Fruit fly (Drosophila melanogaster) whole organism, pupa: ENCODE measurements around the gene CG14718.

Experiments
- CG10348 ChIP-seq: fragments of 200-800 bp; sonication (Bioruptor generic); IDR thresholded peaks from 2 replicates; pipeline ENCODE4 v1.3.6; 2022; ENCODE audit warnings: missing biosample characterization, missing genetic modification characterization
- CG14655 ChIP-seq: fragments of 200-800 bp; sonication (Bioruptor generic); optimal IDR thresholded peaks from 3 replicates; lab custom pipeline; 2017; ENCODE audit warnings: mild to moderate bottlenecking, missing biosample characterization, missing genetic modification reagents, missing genetic modification characterization
- CG15710 ChIP-seq: fragments of 200-800 bp; sonication (Bioruptor generic); optimal IDR thresholded peaks from 2 replicates; lab custom pipeline; 2018; ENCODE audit warnings: missing biosample characterization, mild to moderate bottlenecking, missing genetic modification characterization, moderate library complexity
- CG32121 ChIP-seq: fragments of 200-800 bp; sonication (Bioruptor generic); IDR thresholded peaks from 2 replicates; pipeline ENCODE4 v1.3.6; 2022; ENCODE audit warnings: missing biosample characterization, missing genetic modification characterization
- CG4496 ChIP-seq: fragments of 200-800 bp; sonication (Bioruptor generic); IDR thresholded peaks from 3 replicates; pipeline ENCODE4 v1.3.6; 2022; ENCODE audit warnings: missing biosample characterization, missing genetic modification characterization
- CG8301 ChIP-seq: fragments of 200-800 bp; sonication (Bioruptor generic); optimal IDR thresholded peaks from 2 replicates; lab custom pipeline; 2018; ENCODE audit warnings: missing biosample characterization, mild to moderate bottlenecking, missing genetic modification characterization
- CG9948 ChIP-seq: fragments of 200-800 bp; sonication (Bioruptor generic); optimal IDR thresholded peaks from 2 replicates; lab custom pipeline; 2018; ENCODE audit warnings: missing biosample characterization, mild to moderate bottlenecking, missing genetic modification characterization, moderate library complexity
- D1 ChIP-seq: fragments of 200-800 bp; sonication (Bioruptor generic); optimal IDR thresholded peaks from 2 replicates; lab custom pipeline; 2018; ENCODE audit warnings: missing biosample characterization, mild to moderate bottlenecking, missing genetic modification characterization, moderate library complexity
- EcR ChIP-seq: fragments of 200-800 bp; sonication (Bioruptor generic); optimal IDR thresholded peaks from 3 replicates; lab custom pipeline; 2019; ENCODE audit warnings: missing biosample characterization, missing genetic modification characterization, mild to moderate bottlenecking, moderate library complexity, missing genetic modification reagents
- Pif1A ChIP-seq: fragments of 200-800 bp; sonication (Bioruptor generic); optimal IDR thresholded peaks from 3 replicates; lab custom pipeline; 2016; ENCODE audit warnings: missing biosample characterization, missing genetic modification characterization
- Snoo ChIP-seq: fragments of 200-800 bp; sonication (Bioruptor generic); optimal IDR thresholded peaks from 3 replicates; lab custom pipeline; 2017; ENCODE audit warnings: missing biosample characterization, mild to moderate bottlenecking, missing genetic modification characterization, inconsistent platforms
- fd96Ca ChIP-seq: fragments of 200-800 bp; sonication (Bioruptor generic); IDR thresholded peaks from 3 replicates; pipeline ENCODE4 v1.3.6; 2022; ENCODE audit warnings: missing biosample characterization, missing genetic modification characterization
- gl ChIP-seq: fragments of 200-800 bp; sonication (Bioruptor generic); optimal IDR thresholded peaks from 2 replicates; lab custom pipeline; 2018; ENCODE audit warnings: missing biosample characterization, mild to moderate bottlenecking, missing genetic modification characterization
- rn ChIP-seq: fragments of 200-800 bp; sonication (Bioruptor generic); IDR thresholded peaks from 2 replicates; pipeline ENCODE4 v1.3.6; 2022; ENCODE audit warnings: missing biosample characterization, missing genetic modification characterization

dm6 chr3R:11690857-11691471 lies 9.4 kb upstream of the CG14718 start:
- TF ChIP-seq gl (tag; lab: Kevin White, UChicago) (no peak), EcR (GFP tag; lab: Kevin White, UChicago) (no peak), fd96Ca (GFP tag; lab: Robert Waterston, UW) (no peak), Pif1A (GFP tag; lab: Kevin White, UChicago) (no peak), CG14655 (no peak), D1 (no peak), CG4496 (GFP tag; lab: Robert Waterston, UW) (no peak), CG10348 (no peak), CG15710 (tag; lab: Kevin White, UChicago) (no peak), CG8301 (tag; lab: Kevin White, UChicago) (no peak), rn (GFP tag; lab: Robert Waterston, UW) (no peak), Snoo (no peak), CG32121 (no peak), CG9948 (tag; lab: Kevin White, UChicago) (no peak)
